Worm (Caenorhabditis elegans) whole organism, L3 larva: Measurements from ENCODE around the gene ttr-50.

Source experiments
- R02D3.7 ChIP-seq: fragments of 150-350 bp; optimal IDR thresholded peaks from 2 replicates; lab custom pipeline; 2014; ENCODE audit warnings: missing biosample characterization, missing genetic modification characterization
- ZK546.5 ChIP-seq: sonication (generic microtip); optimal IDR thresholded peaks from 2 replicates; lab custom pipeline; 2017; ENCODE audit warnings: missing biosample characterization, missing genetic modification characterization
- aly-2 ChIP-seq: fragments of 150-350 bp; optimal IDR thresholded peaks from 2 replicates; lab custom pipeline; 2014; ENCODE audit warnings: missing biosample characterization, missing genetic modification characterization
- ama-1 ChIP-seq: fragments of 150-350 bp; optimal IDR thresholded peaks from 2 replicates; lab custom pipeline; 2018
- ceh-16 ChIP-seq: sonication (generic microtip); optimal IDR thresholded peaks from 2 replicates; lab custom pipeline; 2017; ENCODE audit warnings: missing biosample characterization, missing genetic modification characterization
- ceh-28 ChIP-seq: fragments of 150-350 bp; optimal IDR thresholded peaks from 2 replicates; lab custom pipeline; 2014; ENCODE audit warnings: missing biosample characterization, missing genetic modification reagents, missing genetic modification characterization
- egl-27 ChIP-seq: sonication (generic microtip); optimal IDR thresholded peaks from 4 replicates; lab custom pipeline; 2017; ENCODE audit warnings: missing biosample characterization, missing genetic modification reagents, missing genetic modification characterization
- egl-5 ChIP-seq: fragments of 150-350 bp; optimal IDR thresholded peaks from 2 replicates; lab custom pipeline; 2017; ENCODE audit warnings: missing biosample characterization, missing genetic modification reagents, missing genetic modification characterization, inconsistent platforms
- elt-1 ChIP-seq: fragments of 150-350 bp; optimal IDR thresholded peaks from 2 replicates; lab custom pipeline; 2014; ENCODE audit warnings: missing biosample characterization, missing genetic modification characterization
- elt-2 ChIP-seq: sonication (generic microtip); optimal IDR thresholded peaks from 2 replicates; lab custom pipeline; 2016; ENCODE audit warnings: missing genetic modification reagents, mild to moderate bottlenecking, missing genetic modification characterization, missing compliant biosample characterization
- eor-1 ChIP-seq, 2 experiments: fragments of 150-350 bp; optimal IDR thresholded peaks; 2 replicates each; lab custom pipeline; 2014 to 2018; ENCODE audit warnings: missing biosample characterization in 2 of 2, missing genetic modification characterization in 2 of 2
- fkh-2 ChIP-seq: fragments of 150-350 bp; optimal IDR thresholded peaks from 2 replicates; lab custom pipeline; 2014; ENCODE audit warnings: missing biosample characterization, missing genetic modification reagents, missing genetic modification characterization
- fos-1 ChIP-seq: fragments of 150-350 bp; optimal IDR thresholded peaks from 2 replicates; lab custom pipeline; 2014; ENCODE audit warnings: missing biosample characterization, missing genetic modification characterization
- hmg-11 ChIP-seq: sonication (generic microtip); optimal IDR thresholded peaks from 2 replicates; lab custom pipeline; 2016; ENCODE audit warnings: missing genetic modification characterization, missing compliant biosample characterization
- jun-1 ChIP-seq: fragments of 150-350 bp; optimal IDR thresholded peaks from 2 replicates; lab custom pipeline; 2014; ENCODE audit warnings: missing biosample characterization, missing genetic modification reagents, missing genetic modification characterization
- lin-15B ChIP-seq: fragments of 150-350 bp; optimal IDR thresholded peaks from 2 replicates; lab custom pipeline; 2014; ENCODE audit warnings: missing biosample characterization, missing genetic modification characterization
- lin-39 ChIP-seq: fragments of 150-350 bp; optimal IDR thresholded peaks from 2 replicates; lab custom pipeline; 2018; ENCODE audit warnings: missing biosample characterization, missing genetic modification reagents, missing genetic modification characterization
- lsy-12 ChIP-seq: sonication (generic microtip); optimal IDR thresholded peaks from 2 replicates; lab custom pipeline; 2016; ENCODE audit warnings: mild to moderate bottlenecking, missing genetic modification characterization, missing compliant biosample characterization
- mdl-1 ChIP-seq: fragments of 150-350 bp; optimal IDR thresholded peaks from 2 replicates; lab custom pipeline; 2014; ENCODE audit warnings: missing biosample characterization, missing genetic modification characterization
- mml-1 ChIP-seq: fragments of 150-350 bp; sonication (generic microtip); optimal IDR thresholded peaks from 3 replicates; lab custom pipeline; 2014; ENCODE audit warnings: missing biosample characterization, missing genetic modification characterization
- nfya-1 ChIP-seq: sonication (generic microtip); optimal IDR thresholded peaks from 2 replicates; lab custom pipeline; 2017; ENCODE audit warnings: missing genetic modification characterization, mild to moderate bottlenecking, missing compliant biosample characterization, antibody characterized with exemption, moderate library complexity; ENCODE audit not compliant: insufficient read depth
- nhr-23 ChIP-seq: fragments of 150-350 bp; optimal IDR thresholded peaks from 2 replicates; lab custom pipeline; 2014; ENCODE audit warnings: missing biosample characterization, missing genetic modification reagents, missing genetic modification characterization
- nhr-25 ChIP-seq: sonication (generic microtip); optimal IDR thresholded peaks from 2 replicates; lab custom pipeline; 2017; ENCODE audit warnings: missing biosample characterization, missing genetic modification characterization
- nhr-43 ChIP-seq: sonication (generic microtip); optimal IDR thresholded peaks from 2 replicates; lab custom pipeline; 2016; ENCODE audit warnings: mild to moderate bottlenecking, missing genetic modification characterization, missing compliant biosample characterization; ENCODE audit not compliant: poor library complexity, severe bottlenecking
- nhr-67 ChIP-seq: fragments of 150-350 bp; optimal IDR thresholded peaks from 2 replicates; lab custom pipeline; 2014; ENCODE audit warnings: missing biosample characterization, missing genetic modification characterization
- nhr-77 ChIP-seq: fragments of 150-350 bp; optimal IDR thresholded peaks from 2 replicates; lab custom pipeline; 2014; ENCODE audit warnings: missing biosample characterization, missing genetic modification characterization
- pha-4 ChIP-seq: fragments of 150-350 bp; optimal IDR thresholded peaks from 2 replicates; lab custom pipeline; 2014; ENCODE audit warnings: missing biosample characterization, missing genetic modification reagents, missing genetic modification characterization
- pqm-1 ChIP-seq: fragments of 150-350 bp; optimal IDR thresholded peaks from 2 replicates; lab custom pipeline; 2017; ENCODE audit warnings: missing biosample characterization, missing genetic modification characterization, inconsistent platforms
- sea-2 ChIP-seq: fragments of 150-350 bp; sonication (generic microtip); optimal IDR thresholded peaks from 4 replicates; lab custom pipeline; 2014; ENCODE audit warnings: missing biosample characterization, missing genetic modification reagents, missing genetic modification characterization
- snpc-4 ChIP-seq: fragments of 150-350 bp; optimal IDR thresholded peaks from 2 replicates; lab custom pipeline; 2014; ENCODE audit warnings: missing biosample characterization, missing genetic modification characterization
- tbx-2 ChIP-seq: sonication (generic microtip); optimal IDR thresholded peaks from 2 replicates; lab custom pipeline; 2016; ENCODE audit warnings: mild to moderate bottlenecking, missing genetic modification characterization, missing compliant biosample characterization
- unc-62 ChIP-seq: fragments of 150-350 bp; sonication (generic microtip); optimal IDR thresholded peaks from 4 replicates; lab custom pipeline; 2014; ENCODE audit warnings: missing biosample characterization, missing genetic modification reagents, missing genetic modification characterization
- zag-1 ChIP-seq: fragments of 150-350 bp; optimal IDR thresholded peaks from 2 replicates; lab custom pipeline; 2014; ENCODE audit warnings: missing biosample characterization, missing genetic modification characterization
- ztf-11 ChIP-seq: fragments of 150-350 bp; optimal IDR thresholded peaks from 2 replicates; lab custom pipeline; 2014; ENCODE audit warnings: missing biosample characterization, missing genetic modification characterization
- ztf-4 ChIP-seq: fragments of 150-350 bp; optimal IDR thresholded peaks from 2 replicates; lab custom pipeline; 2014; ENCODE audit warnings: missing biosample characterization, missing genetic modification characterization

Gene ttr-50

DNA sequence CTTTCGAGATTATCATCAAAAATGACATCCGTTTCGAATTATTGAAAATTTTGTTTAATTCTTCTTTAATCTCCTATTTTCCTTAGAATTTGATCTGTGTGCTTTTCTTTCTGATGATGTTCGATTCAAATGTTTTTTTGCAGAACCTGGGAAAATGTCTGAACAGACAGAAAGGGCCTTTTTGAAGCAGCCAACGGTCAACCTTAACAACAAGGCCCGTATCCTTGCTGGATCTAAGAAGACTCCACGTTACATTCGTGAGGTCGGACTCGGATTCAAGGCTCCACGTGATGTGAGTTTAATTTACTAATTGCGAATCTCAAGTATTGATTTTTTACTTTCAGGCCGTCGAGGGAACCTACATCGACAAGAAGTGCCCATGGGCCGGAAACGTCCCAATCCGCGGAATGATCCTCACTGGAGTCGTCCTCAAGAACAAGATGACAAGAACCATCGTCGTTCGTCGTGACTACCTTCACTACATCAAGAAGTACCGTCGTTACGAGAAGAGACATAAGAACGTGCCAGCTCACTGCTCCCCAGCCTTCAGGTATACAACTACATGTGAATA, 38.2 kb downstream of the ttr-50 start, which contains the start of gene rps-11:
rps-11 (plus strand) TSS at position 144 of the 571 bp plus-strand sequence.
- TF ChIP-seq nhr-43 (tag; lab: Kevin White, UChicago) = no peak
- no peak for TF ChIP-seq fkh-2
- no peak for TF ChIP-seq ceh-16 (tag; lab: Kevin White, UChicago)
- no peak for TF ChIP-seq nhr-23
- TF ChIP-seq nfya-1 = no peak
- TF ChIP-seq elt-2 (tag; lab: Kevin White, UChicago) = no peak
- TF ChIP-seq tbx-2 (tag; lab: Kevin White, UChicago) = no peak
- TF ChIP-seq egl-27 (tag; lab: Kevin White, UChicago) = no peak
- TF ChIP-seq fos-1 (tag; lab: Kevin White, UChicago) = no peak
- no peak for TF ChIP-seq mdl-1 (tag; lab: Kevin White, UChicago)
- TF ChIP-seq lsy-12 (tag; lab: Kevin White, UChicago) = no peak
- TF ChIP-seq lin-39 (tag; lab: Kevin White, UChicago) = no peak
- TF ChIP-seq jun-1 (tag; lab: Kevin White, UChicago) = no peak
- no peak for TF ChIP-seq elt-1 (tag; lab: Kevin White, UChicago)
- TF ChIP-seq pha-4 = no peak
- TF ChIP-seq ZK546.5 (tag; lab: Kevin White, UChicago) = no peak
- TF ChIP-seq ztf-11 (tag; lab: Kevin White, UChicago) = no peak
- no peak for TF ChIP-seq zag-1
- TF ChIP-seq ama-1 (lab: Kevin White, UChicago) = no peak

- TF ChIP-seq nhr-25 (tag; lab: Kevin White, UChicago) (peak; percentile 35), snpc-4 (tag; lab: Kevin White, UChicago) (peak; percentile 56), nhr-23 (peak; percentile 74), lsy-12 (tag; lab: Kevin White, UChicago) (peak; percentile 70), ztf-4 (tag; lab: Kevin White, UChicago) (peak; percentile 14), hmg-11 (tag; lab: Kevin White, UChicago) (peak; percentile 90), pha-4 (peak; percentile 77), elt-2 (tag; lab: Kevin White, UChicago) (peak; percentile 26), lin-39 (tag; lab: Kevin White, UChicago) (peak; percentile 74), ceh-16 (tag; lab: Kevin White, UChicago) (no peak), nhr-77 (tag; lab: Kevin White, UChicago) (peak; percentile 12), R02D3.7 (tag; lab: Kevin White, UChicago) (peak; percentile 28), ztf-11 (tag; lab: Kevin White, UChicago) (no peak), lin-15B (tag; lab: Kevin White, UChicago) (peak; percentile 75), nfya-1 (peak; percentile 89), pqm-1 (tag; lab: Kevin White, UChicago) (peak; percentile 43), aly-2 (tag; lab: Kevin White, UChicago) (peak; percentile 81), fos-1 (tag; lab: Kevin White, UChicago) (no peak), ama-1 (lab: Kevin White, UChicago) (peak; percentile 57), tbx-2 (tag; lab: Kevin White, UChicago) (no peak), ceh-28 (tag; lab: Kevin White, UChicago) (no peak), nhr-43 (tag; lab: Kevin White, UChicago) (peak; percentile 67)
Observed at ce11 chrIV:11601721-11602405, 39.0 kb downstream of the ttr-50 start.

DNA sequence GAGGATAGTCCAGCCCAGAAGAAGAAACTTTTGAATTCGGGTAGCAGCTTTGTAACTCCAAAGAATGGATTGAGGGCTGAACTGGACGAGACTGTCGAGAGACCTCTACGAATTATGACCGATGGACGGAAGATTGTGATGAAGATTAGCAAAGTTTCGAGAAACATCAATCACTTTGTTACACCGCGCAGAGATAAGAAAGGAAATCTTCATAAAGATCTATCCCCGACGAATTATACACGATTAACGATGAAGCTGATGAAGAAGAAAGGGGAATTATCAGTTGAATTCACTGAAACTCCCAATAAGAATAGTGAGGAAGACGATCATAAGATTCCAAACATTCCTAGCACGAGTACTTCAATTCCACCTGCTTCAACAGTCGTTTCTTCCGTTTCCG, 41.1 kb downstream of the ttr-50 start:
- TF ChIP-seq tbx-2 (tag; lab: Kevin White, UChicago) (no peak), elt-1 (tag; lab: Kevin White, UChicago) (peak; percentile 89)

- TF ChIP-seq mdl-1 (tag; lab: Kevin White, UChicago) = no peak
- TF ChIP-seq aly-2 (tag; lab: Kevin White, UChicago) = no peak
- no peak for TF ChIP-seq tbx-2 (tag; lab: Kevin White, UChicago)
- TF ChIP-seq ZK546.5 (tag; lab: Kevin White, UChicago) = no peak
- no peak for TF ChIP-seq ceh-16 (tag; lab: Kevin White, UChicago)
- no peak for TF ChIP-seq elt-2 (tag; lab: Kevin White, UChicago)
- no peak for TF ChIP-seq ztf-4 (tag; lab: Kevin White, UChicago)
- no peak for TF ChIP-seq eor-1 (tag; optimal IDR thresholded peaks at IDR 0.05; lab: Kevin White, UChicago)
- TF ChIP-seq lin-15B (tag; lab: Kevin White, UChicago) = no peak
- no peak for TF ChIP-seq egl-5 (tag; lab: Kevin White, UChicago)
- TF ChIP-seq mml-1 (tag; lab: Kevin White, UChicago) = no peak
- TF ChIP-seq egl-27 (tag; lab: Kevin White, UChicago) = no peak
- no peak for TF ChIP-seq unc-62 (GFP tag; lab: Kevin White, UChicago)
- no peak for TF ChIP-seq nhr-67 (tag; lab: Kevin White, UChicago)
- no peak for TF ChIP-seq sea-2 (GFP tag; lab: Kevin White, UChicago)
- TF ChIP-seq elt-1 (tag; lab: Kevin White, UChicago) = no peak
- TF ChIP-seq nhr-43 (tag; lab: Kevin White, UChicago) = no peak
- TF ChIP-seq nhr-23 = no peak
Observed at ce11 chrIV:11597079-11597478, 43.7 kb downstream of the ttr-50 start.
